Worm (Caenorhabditis elegans) whole organism, L4 larva: ENCODE results near the gene clec-60.

Experiments
- ceh-82 ChIP-seq: sonication (generic microtip); optimal IDR thresholded peaks from 2 replicates; lab custom pipeline; 2017; ENCODE audit warnings: missing biosample characterization, missing genetic modification characterization
- daf-19 ChIP-seq: fragments of 200-800 bp; sonication (Bioruptor generic); conservative IDR thresholded peaks from 2 replicates; pipeline ENCODE4 v1.3.6; 2022; ENCODE audit warnings: missing genetic modification characterization, missing compliant biosample characterization
- unc-62 ChIP-seq, 3 experiments: fragments of 150-350 bp in 1 of 3; sonication (generic microtip); optimal IDR thresholded peaks in 2 of 3; peaks in 1 of 3; 1 replicate in 1 of 3; 2 replicates in 2 of 3; lab custom pipeline; 2014 to 2017; ENCODE audit warnings: missing biosample characterization in 3 of 3, missing genetic modification characterization in 3 of 3, missing genetic modification reagents in 3 of 3, missing genotype in 1 of 3

DNA sequence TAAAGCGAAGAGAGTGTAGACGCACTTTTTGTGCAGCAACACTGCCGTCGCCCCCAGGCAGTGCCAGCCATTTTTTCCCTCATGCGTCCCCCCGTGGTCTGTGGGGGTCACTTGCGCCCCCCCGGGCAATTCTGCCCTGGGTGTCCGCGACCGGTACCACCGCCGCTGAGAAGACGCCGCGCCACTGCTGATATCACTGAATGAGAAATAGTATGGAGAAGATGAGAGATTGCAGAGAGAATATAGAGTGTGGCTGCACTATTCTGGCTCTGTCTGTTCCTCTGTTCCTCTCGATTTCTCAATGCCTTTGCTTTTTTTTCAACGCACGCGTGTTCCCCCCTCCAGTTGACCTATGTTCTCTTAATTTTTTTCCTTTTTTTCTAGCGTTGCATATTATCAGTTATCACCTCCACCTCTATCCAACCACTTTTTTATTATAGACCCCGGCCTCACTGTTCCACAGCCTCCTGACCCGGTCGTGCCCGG, 46.0 kb upstream of the clec-60 start, which contains the start of gene mab-10:
- TF ChIP-seq ceh-82 (tag; lab: Kevin White, UChicago): no peak
- no peak for TF ChIP-seq daf-19
- TF ChIP-seq unc-62 (GFP tag; optimal IDR thresholded peaks at IDR 0.05 in 1 of 2; lab: Kevin White, UChicago): no peak
- TF ChIP-seq unc-62 (tag; optimal IDR thresholded peaks at IDR 0.05; lab: Kevin White, UChicago): no peak
